Worm (Caenorhabditis elegans): ENCODE results near the gene col-166.

ce11 chrX:6254671-6255031 lies 25.2 kb upstream of the col-166 start:
- TF ChIP-seq nhr-77 (tag; optimal IDR thresholded peaks at IDR 0.05) (no peak), lin-39 (tag; optimal IDR thresholded peaks at IDR 0.05) (no peak), zag-1 (tag; optimal IDR thresholded peaks at IDR 0.05) (no peak), ZK546.5 (tag; optimal IDR thresholded peaks at IDR 0.05) (no peak), egl-27 (tag; optimal IDR thresholded peaks at IDR 0.05) (no peak), nhr-237 (tag; optimal IDR thresholded peaks at IDR 0.05) (no peak)
